Fruit fly (Drosophila melanogaster): Measurements from ENCODE around the gene Rad9.

DNA sequence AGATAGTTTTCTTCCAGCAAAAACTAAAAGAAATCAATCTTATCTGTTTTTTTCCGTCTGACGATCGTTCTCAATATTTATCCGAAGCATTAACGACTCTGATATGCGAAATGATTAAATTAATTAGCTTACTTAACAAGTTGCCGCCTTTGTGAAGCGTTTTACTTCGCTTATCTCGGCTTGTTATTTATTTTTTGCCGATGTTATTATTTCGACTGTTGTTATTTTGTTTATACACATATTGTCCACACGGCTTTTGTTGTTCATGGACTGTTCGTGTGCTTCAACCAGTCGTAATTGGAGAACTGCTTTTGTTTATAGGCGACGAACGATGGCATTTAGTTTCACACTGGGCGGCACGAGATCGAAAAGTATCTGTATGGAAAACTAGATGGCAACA lies 39.1 kb downstream of the Rad9 start:
- TF ChIP-seq CG8478 (optimal IDR thresholded peaks at IDR 0.05): no peak
- TF ChIP-seq CTCF (optimal IDR thresholded peaks at IDR 0.05): no peak

Measured in S2 (cell line).